Worm (Caenorhabditis elegans) whole organism, midembryonic: Measurements from ENCODE around the gene F38A5.2.

ENCODE experiments used
- T22C8.4 ChIP-seq: fragments of 200-800 bp; sonication (Bioruptor generic); IDR thresholded peaks from 2 replicates; pipeline ENCODE4 v1.3.6; 2022; ENCODE audit warnings: missing genetic modification characterization, missing compliant biosample characterization
- cog-1 ChIP-seq: sonication (generic microtip); optimal IDR thresholded peaks from 2 replicates; lab custom pipeline; 2016; ENCODE audit warnings: missing genetic modification characterization, missing compliant biosample characterization
- flt-1 ChIP-seq: fragments of 200-800 bp; sonication (Bioruptor generic); IDR thresholded peaks from 2 replicates; pipeline ENCODE4 v1.3.6; 2022; ENCODE audit warnings: missing genetic modification characterization, missing compliant biosample characterization
- klf-2 ChIP-seq: fragments of 200-800 bp; sonication (Bioruptor generic); conservative IDR thresholded peaks from 2 replicates; pipeline ENCODE4 v1.3.6; 2022; ENCODE audit warnings: missing genetic modification reagents, missing genetic modification characterization, missing compliant biosample characterization
- med-1 ChIP-seq: sonication (generic microtip); optimal IDR thresholded peaks from 2 replicates; lab custom pipeline; 2017; ENCODE audit warnings: missing genetic modification characterization, mild to moderate bottlenecking, missing compliant biosample characterization, antibody characterized with exemption, missing genetic modification reagents; ENCODE audit not compliant: insufficient read depth
- ref-1 ChIP-seq: fragments of 200-800 bp; sonication (Bioruptor generic); conservative IDR thresholded peaks from 2 replicates; pipeline ENCODE4 v1.3.6; 2022; ENCODE audit warnings: missing genetic modification reagents, missing genetic modification characterization, missing compliant biosample characterization
- tab-1 ChIP-seq: fragments of 200-800 bp; sonication (Bioruptor generic); IDR thresholded peaks from 2 replicates; pipeline ENCODE4 v1.3.6; 2022; ENCODE audit warnings: missing genetic modification characterization, missing compliant biosample characterization
- ztf-23 ChIP-seq: fragments of 200-800 bp; sonication (Bioruptor generic); IDR thresholded peaks from 2 replicates; pipeline ENCODE4 v1.3.6; 2022; ENCODE audit warnings: missing genetic modification reagents, missing genetic modification characterization, missing compliant biosample characterization
- ztf-29 ChIP-seq: fragments of 200-800 bp; sonication (Bioruptor generic); IDR thresholded peaks from 2 replicates; pipeline ENCODE4 v1.3.6; 2022; ENCODE audit warnings: missing genetic modification reagents, missing genetic modification characterization, missing compliant biosample characterization

Gene F38A5.2

ce11 chrIV:6574343-6574742, 10.9 kb downstream of the F38A5.2 start:
- TF ChIP-seq ztf-29 (no peak), T22C8.4 (no peak), cog-1 (tag; lab: Kevin White, UChicago) (no peak), flt-1 (no peak), med-1 (GFP tag; lab: Kevin White, UChicago) (no peak), ztf-23 (GFP tag; lab: Robert Waterston, UW) (no peak), klf-2 (GFP tag; lab: Robert Waterston, UW) (no peak), tab-1 (GFP tag; lab: Robert Waterston, UW) (no peak), ref-1 (GFP tag; lab: Robert Waterston, UW) (no peak)

- no peak for TF ChIP-seq klf-2 (GFP tag; lab: Robert Waterston, UW)
- no peak for TF ChIP-seq ztf-29
- no peak for TF ChIP-seq med-1 (GFP tag; lab: Kevin White, UChicago)
- no peak for TF ChIP-seq tab-1 (GFP tag; lab: Robert Waterston, UW)
- TF ChIP-seq cog-1 (tag; lab: Kevin White, UChicago), result no peak
- no peak for TF ChIP-seq ref-1 (GFP tag; lab: Robert Waterston, UW)
Observed at ce11 chrIV:6572655-6573054, 12.5 kb downstream of the F38A5.2 start.

ce11 chrIV:6572238-6572637, 13.0 kb downstream of the F38A5.2 start, which contains the start of gene bicd-1:
TSS of gene bicd-1 (minus strand) at chrIV:6572338.
- TF ChIP-seq flt-1 (no peak), T22C8.4 (no peak), med-1 (GFP tag; lab: Kevin White, UChicago) (no peak), ztf-29 (no peak), ref-1 (GFP tag; lab: Robert Waterston, UW) (no peak), cog-1 (tag; lab: Kevin White, UChicago) (no peak), tab-1 (GFP tag; lab: Robert Waterston, UW) (no peak), klf-2 (GFP tag; lab: Robert Waterston, UW) (no peak), ztf-23 (GFP tag; lab: Robert Waterston, UW) (no peak)

- TF ChIP-seq klf-2 (GFP tag; lab: Robert Waterston, UW), result no peak
Observed at ce11 chrIV:6565605-6566004, 19.6 kb downstream of the F38A5.2 start.

ce11 chrIV:6562039-6562438, 23.2 kb downstream of the F38A5.2 start:
- no peak for TF ChIP-seq T22C8.4
- TF ChIP-seq ztf-23 (GFP tag; lab: Robert Waterston, UW), result no peak
- no peak for TF ChIP-seq tab-1 (GFP tag; lab: Robert Waterston, UW)
- no peak for TF ChIP-seq ref-1 (GFP tag; lab: Robert Waterston, UW)
- TF ChIP-seq flt-1, result no peak
- TF ChIP-seq klf-2 (GFP tag; lab: Robert Waterston, UW), result no peak
- no peak for TF ChIP-seq cog-1 (tag; lab: Kevin White, UChicago)
- no peak for TF ChIP-seq ztf-29

ce11 chrIV:6560434-6560833, 24.8 kb downstream of the F38A5.2 start, which contains the start of gene best-9:
TSS of gene best-9 (plus strand) at chrIV:6560734.
- TF ChIP-seq ztf-23 (GFP tag; lab: Robert Waterston, UW), result no peak
- no peak for TF ChIP-seq med-1 (GFP tag; lab: Kevin White, UChicago)
- no peak for TF ChIP-seq tab-1 (GFP tag; lab: Robert Waterston, UW)
- no peak for TF ChIP-seq ztf-29
- TF ChIP-seq cog-1 (tag; lab: Kevin White, UChicago), result no peak
- TF ChIP-seq klf-2 (GFP tag; lab: Robert Waterston, UW), result no peak

ce11 chrIV:6556624-6557368, 28.4 kb downstream of the F38A5.2 start, which contains the start of gene try-3:
TSS of gene try-3 (plus strand) at chrIV:6557155.
- TF ChIP-seq klf-2 (GFP tag; lab: Robert Waterston, UW), result 0 out of 2 replicates have a peak, but pooled peaks have one; percentile 59
- TF ChIP-seq med-1 (GFP tag; lab: Kevin White, UChicago), result peak; percentile 43
- peak; percentile 46; the same call in 1 of the 2 replicates for TF ChIP-seq T22C8.4
- TF ChIP-seq ref-1 (GFP tag; lab: Robert Waterston, UW), result peak; percentile 71; the same call in 1 of the 2 replicates
- TF ChIP-seq ztf-29, result 0 out of 2 replicates have a peak, but pooled peaks have one; percentile 46
- peak; percentile 84 for TF ChIP-seq ztf-23 (GFP tag; lab: Robert Waterston, UW)
- peak; percentile 85 for TF ChIP-seq tab-1 (GFP tag; lab: Robert Waterston, UW)
- peak; percentile 92 for TF ChIP-seq flt-1
- TF ChIP-seq cog-1 (tag; lab: Kevin White, UChicago), result peak; percentile 56

- no peak for TF ChIP-seq med-1 (GFP tag; lab: Kevin White, UChicago)
- no peak for TF ChIP-seq ref-1 (GFP tag; lab: Robert Waterston, UW)
- TF ChIP-seq ztf-23 (GFP tag; lab: Robert Waterston, UW), result no peak
- TF ChIP-seq ztf-29, result no peak
- TF ChIP-seq cog-1 (tag; lab: Kevin White, UChicago), result no peak
- no peak for TF ChIP-seq flt-1
- no peak for TF ChIP-seq klf-2 (GFP tag; lab: Robert Waterston, UW)
- TF ChIP-seq tab-1 (GFP tag; lab: Robert Waterston, UW), result no peak
- no peak for TF ChIP-seq T22C8.4
Observed at ce11 chrIV:6555388-6556330, 29.5 kb downstream of the F38A5.2 start, which contains the start of gene paqr-1. TSS of gene paqr-1 (minus strand) at chrIV:6555438.

- no peak for TF ChIP-seq cog-1 (tag; lab: Kevin White, UChicago)
- TF ChIP-seq ztf-29, result no peak
- no peak for TF ChIP-seq tab-1 (GFP tag; lab: Robert Waterston, UW)
- TF ChIP-seq T22C8.4, result no peak
Observed at ce11 chrIV:6554865-6555264, 30.3 kb downstream of the F38A5.2 start.
